Worm (Caenorhabditis elegans) whole organism, L1 larva: ENCODE results near the gene hpr-9.

ENCODE experiments used
- aha-1 ChIP-seq: fragments of 150-350 bp; optimal IDR thresholded peaks from 2 replicates; lab custom pipeline; 2014; ENCODE audit warnings: missing biosample characterization, missing genetic modification characterization
- aly-2 ChIP-seq: fragments of 150-350 bp; optimal IDR thresholded peaks from 2 replicates; lab custom pipeline; 2014; ENCODE audit warnings: missing biosample characterization, missing genetic modification characterization
- ceh-82 ChIP-seq, 3 experiments: fragments of 150-350 bp in 1 of 3; sonication (generic microtip) in 2 of 3; optimal IDR thresholded peaks; 2 replicates each; lab custom pipeline; 2014 to 2017; ENCODE audit warnings: missing biosample characterization in 3 of 3, missing genetic modification characterization in 3 of 3
- egl-13 ChIP-seq: sonication (generic microtip); optimal IDR thresholded peaks from 2 replicates; lab custom pipeline; 2016; ENCODE audit warnings: missing genotype, missing genetic modification reagents, missing genetic modification characterization, missing compliant biosample characterization
- egl-27 ChIP-seq, 2 experiments: fragments of 150-350 bp in 1 of 2; sonication (generic microtip); optimal IDR thresholded peaks; 3 replicates each; lab custom pipeline; 2017 to 2018; ENCODE audit warnings: missing biosample characterization in 2 of 2, missing genetic modification characterization in 2 of 2, missing genetic modification reagents in 2 of 2
- elt-3 ChIP-seq, 6 experiments: fragments of 150-350 bp in 1 of 6; sonication (generic microtip); optimal IDR thresholded peaks; 2 replicates each; lab custom pipeline; 2017 to 2018; ENCODE audit warnings: missing biosample characterization in 6 of 6, missing genetic modification characterization in 6 of 6, inconsistent platforms in 1 of 6
- mdl-1 ChIP-seq, 2 experiments: fragments of 150-350 bp; optimal IDR thresholded peaks; 2 replicates each; lab custom pipeline; 2014 to 2017; ENCODE audit warnings: missing biosample characterization in 2 of 2, missing genetic modification characterization in 2 of 2, inconsistent platforms in 1 of 2
- mep-1 ChIP-seq: fragments of 150-350 bp; optimal IDR thresholded peaks from 2 replicates; lab custom pipeline; 2014; ENCODE audit warnings: missing biosample characterization, missing genetic modification characterization
- nhr-11 ChIP-seq: fragments of 150-350 bp; optimal IDR thresholded peaks from 2 replicates; lab custom pipeline; 2014; ENCODE audit warnings: missing biosample characterization, missing genetic modification characterization
- nhr-237 ChIP-seq: fragments of 150-350 bp; optimal IDR thresholded peaks from 2 replicates; lab custom pipeline; 2014; ENCODE audit warnings: missing biosample characterization, missing genetic modification characterization
- rnt-1 ChIP-seq: sonication (generic microtip); optimal IDR thresholded peaks from 2 replicates; lab custom pipeline; 2016; ENCODE audit warnings: mild to moderate bottlenecking, missing genetic modification characterization, moderate library complexity, missing compliant biosample characterization
- sup-37 ChIP-seq: fragments of 200-800 bp; sonication (Bioruptor generic); optimal IDR thresholded peaks from 2 replicates; lab custom pipeline; 2018; ENCODE audit warnings: mild to moderate bottlenecking, missing genetic modification characterization, missing compliant biosample characterization
- unc-130 ChIP-seq: fragments of 150-350 bp; optimal IDR thresholded peaks from 2 replicates; lab custom pipeline; 2017; ENCODE audit warnings: missing biosample characterization, missing genetic modification characterization, inconsistent platforms

DNA sequence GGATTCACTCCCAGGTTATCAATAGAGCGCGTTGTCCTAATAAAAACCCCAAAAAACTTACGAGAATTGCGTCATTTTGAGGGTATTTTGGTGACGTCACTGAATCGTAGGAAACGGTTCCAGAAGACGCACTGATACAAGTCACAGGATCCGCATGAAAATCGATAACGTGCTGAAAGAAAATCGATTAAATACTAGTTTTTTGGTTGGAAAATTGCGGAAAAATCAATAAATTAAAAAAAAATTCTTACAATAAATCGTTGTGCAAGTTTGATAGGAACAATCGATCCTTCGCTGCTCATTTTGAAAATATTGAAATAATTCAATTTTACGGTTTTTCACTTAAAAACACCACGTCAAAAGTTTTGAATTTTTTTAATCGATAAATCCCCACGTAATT is 18.1 kb upstream of the hpr-9 start, which contains the start of gene Y39A1A.2:
- TF ChIP-seq rnt-1 (tag; lab: Kevin White, UChicago) (no peak), nhr-237 (tag; lab: Kevin White, UChicago) (no peak), aha-1 (tag; lab: Kevin White, UChicago) (no peak), sup-37 (no peak), ceh-82 (tag; optimal IDR thresholded peaks at IDR 0.05; lab: Kevin White, UChicago) (no peak), mep-1 (tag; lab: Kevin White, UChicago) (no peak), unc-130 (tag; lab: Kevin White, UChicago) (no peak), nhr-11 (no peak), elt-3 (tag; optimal IDR thresholded peaks at IDR 0.05; lab: Kevin White, UChicago) (no peak), egl-13 (tag; lab: Kevin White, UChicago) (no peak), mdl-1 (tag; optimal IDR thresholded peaks at IDR 0.05; lab: Kevin White, UChicago) (no peak), egl-27 (tag; optimal IDR thresholded peaks at IDR 0.05; lab: Kevin White, UChicago) (no peak), aly-2 (no peak)
